Worm (Caenorhabditis elegans): ENCODE results near the gene atf-7.

DNA sequence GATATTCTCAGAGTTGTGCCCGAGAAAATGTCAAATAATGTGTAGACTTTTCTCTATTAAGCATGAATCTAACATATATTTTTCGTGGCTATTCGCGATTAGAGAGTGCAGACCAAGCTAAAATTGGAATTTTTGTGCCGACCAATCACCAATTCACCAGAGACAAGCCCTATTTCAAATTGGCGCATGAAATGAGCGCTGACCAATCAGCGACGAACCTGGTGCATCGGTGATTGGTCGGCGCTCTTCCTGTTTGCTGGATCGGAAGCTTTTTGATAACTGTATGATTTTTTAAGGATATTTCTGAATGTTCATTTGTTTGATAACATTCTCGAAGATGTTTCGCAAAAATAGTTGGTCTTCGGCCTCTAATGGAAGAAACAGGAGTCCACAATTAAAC, 45.5 kb downstream of the atf-7 start:
- TF ChIP-seq sox-4 (tag; optimal IDR thresholded peaks at IDR 0.05) (no peak), egl-13 (tag; optimal IDR thresholded peaks at IDR 0.05) (no peak), lir-3 (tag; optimal IDR thresholded peaks at IDR 0.05; ENCODE audit: poor library complexity) (no peak), hpl-2 (GFP tag; optimal IDR thresholded peaks at IDR 0.05) (no peak), lin-15B (tag; optimal IDR thresholded peaks at IDR 0.05) (no peak), nhr-11 (tag; optimal IDR thresholded peaks at IDR 0.05) (no peak), elt-2 (tag; optimal IDR thresholded peaks at IDR 0.05) (no peak), elt-3 (tag; optimal IDR thresholded peaks at IDR 0.05) (no peak), ztf-11 (tag; optimal IDR thresholded peaks at IDR 0.05) (no peak), pqm-1 (tag; optimal IDR thresholded peaks at IDR 0.05) (no peak), tbx-2 (tag; optimal IDR thresholded peaks at IDR 0.05) (no peak), unc-30 (tag; optimal IDR thresholded peaks at IDR 0.05) (no peak), nhr-12 (tag; optimal IDR thresholded peaks at IDR 0.05) (no peak), fkh-4 (tag; optimal IDR thresholded peaks at IDR 0.05; ENCODE audit: borderline replicate concordance) (no peak)

All from whole organism, L1 larva.